Fruit fly (Drosophila melanogaster) Kc167 (cell line): Measurements from ENCODE around the gene Pif1B.

ENCODE experiments used
- Myc ChIP-seq: fragments of >200 bp; optimal IDR thresholded peaks from 2 replicates; lab custom pipeline; 2017; ENCODE audit warnings: missing external identifiers
- h ChIP-seq: fragments of >200 bp; optimal IDR thresholded peaks from 3 replicates; lab custom pipeline; 2018; ENCODE audit warnings: missing external identifiers
- psq ChIP-seq: fragments of >200 bp; optimal IDR thresholded peaks from 2 replicates; lab custom pipeline; 2017; ENCODE audit warnings: missing external identifiers
- ttk ChIP-seq: sonication (Bioruptor generic); optimal IDR thresholded peaks from 2 replicates; lab custom pipeline; 2017; ENCODE audit warnings: missing external identifiers

DNA sequence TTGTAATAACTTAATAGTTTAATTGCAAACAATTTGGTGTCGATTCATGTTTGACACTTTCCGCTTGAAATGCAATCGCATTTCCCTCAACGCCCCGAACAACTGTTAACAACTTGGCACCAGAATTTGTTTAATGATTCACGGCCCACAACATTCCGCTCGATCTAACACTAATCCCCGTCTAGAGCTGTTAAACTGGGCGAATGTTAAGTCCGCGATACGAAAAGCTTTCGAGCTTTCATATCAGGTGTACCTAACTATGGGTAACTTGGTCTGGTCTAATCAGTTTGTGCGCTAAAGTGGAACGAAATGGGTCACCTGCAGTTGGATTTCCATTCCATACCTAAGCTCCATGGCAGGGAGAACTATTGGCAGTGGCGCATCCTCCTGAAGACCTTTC, 27.8 kb downstream of the Pif1B start, which contains the start of gene CG34301:
- TF ChIP-seq Myc (lab: Kevin White, UChicago) (no peak), h (lab: Kevin White, UChicago) (no peak), psq (no peak), ttk (lab: Kevin White, UChicago) (no peak)
